Worm (Caenorhabditis elegans): ENCODE measurements around the gene F55B11.6.

- no peak for TF ChIP-seq unc-62 (GFP tag; optimal IDR thresholded peaks at IDR 0.05)
- no peak for TF ChIP-seq unc-120 (tag; optimal IDR thresholded peaks at IDR 0.05; ENCODE audit: poor library complexity, severe bottlenecking)
Measured at ce11 chrIV:14437391-14437790, 20.4 kb upstream of the F55B11.6 start.

Data from whole organism, mixed stage, embryonic.